Worm (Caenorhabditis elegans) whole organism, L3 larva: ENCODE measurements around the gene T23E7.6.
A peak's percentile ranks its signal among the peaks of the same experiment; 100 is the strongest.

ENCODE experiments used
- aly-2 ChIP-seq: fragments of 150-350 bp; optimal IDR thresholded peaks from 2 replicates; lab custom pipeline; 2014; ENCODE audit warnings: missing biosample characterization, missing genetic modification characterization
- ceh-9 ChIP-seq: sonication (generic microtip); optimal IDR thresholded peaks from 2 replicates; lab custom pipeline; 2018; ENCODE audit warnings: missing biosample characterization, missing genetic modification characterization
- egl-5 ChIP-seq: fragments of 150-350 bp; optimal IDR thresholded peaks from 2 replicates; lab custom pipeline; 2017; ENCODE audit warnings: missing biosample characterization, missing genetic modification reagents, missing genetic modification characterization, inconsistent platforms
- elt-1 ChIP-seq: fragments of 150-350 bp; optimal IDR thresholded peaks from 2 replicates; lab custom pipeline; 2014; ENCODE audit warnings: missing biosample characterization, missing genetic modification characterization
- fos-1 ChIP-seq: fragments of 150-350 bp; optimal IDR thresholded peaks from 2 replicates; lab custom pipeline; 2014; ENCODE audit warnings: missing biosample characterization, missing genetic modification characterization
- lin-39 ChIP-seq: fragments of 150-350 bp; optimal IDR thresholded peaks from 2 replicates; lab custom pipeline; 2018; ENCODE audit warnings: missing biosample characterization, missing genetic modification reagents, missing genetic modification characterization
- nhr-11 ChIP-seq: fragments of 150-350 bp; optimal IDR thresholded peaks from 2 replicates; lab custom pipeline; 2014; ENCODE audit warnings: missing biosample characterization, missing genetic modification characterization
- nhr-77 ChIP-seq: fragments of 150-350 bp; optimal IDR thresholded peaks from 2 replicates; lab custom pipeline; 2014; ENCODE audit warnings: missing biosample characterization, missing genetic modification characterization
- pqm-1 ChIP-seq: fragments of 150-350 bp; optimal IDR thresholded peaks from 2 replicates; lab custom pipeline; 2017; ENCODE audit warnings: missing biosample characterization, missing genetic modification characterization, inconsistent platforms
- skn-1 ChIP-seq: fragments of 150-350 bp; optimal IDR thresholded peaks from 2 replicates; lab custom pipeline; 2014; ENCODE audit warnings: missing biosample characterization, missing genetic modification characterization
- unc-39 ChIP-seq: sonication (generic microtip); optimal IDR thresholded peaks from 4 replicates; lab custom pipeline; 2017; ENCODE audit warnings: missing biosample characterization, missing genetic modification characterization
- ztf-4 ChIP-seq: fragments of 150-350 bp; optimal IDR thresholded peaks from 2 replicates; lab custom pipeline; 2014; ENCODE audit warnings: missing biosample characterization, missing genetic modification characterization

ce11 chrX:17638970-17639369 lies 45.6 kb downstream of the T23E7.6 start:
- TF ChIP-seq lin-39 (tag; lab: Kevin White, UChicago): no peak
- no peak for TF ChIP-seq unc-39 (tag; lab: Kevin White, UChicago)
- TF ChIP-seq ceh-9: no peak
- peak; percentile 57 for TF ChIP-seq pqm-1 (tag; lab: Kevin White, UChicago)
- no peak for TF ChIP-seq ztf-4
- TF ChIP-seq nhr-11: no peak
- no peak for TF ChIP-seq skn-1 (tag; lab: Kevin White, UChicago)
- TF ChIP-seq elt-1 (tag; lab: Kevin White, UChicago): no peak
- TF ChIP-seq aly-2: no peak
- no peak for TF ChIP-seq nhr-77 (tag; lab: Kevin White, UChicago)
- TF ChIP-seq fos-1: no peak
- TF ChIP-seq egl-5 (tag; lab: Kevin White, UChicago): no peak
